Worm (Caenorhabditis elegans) whole organism, L3 larva: ENCODE data around the gene EEED8.15.

ENCODE experiments used
- aly-2 ChIP-seq: fragments of 150-350 bp; optimal IDR thresholded peaks from 2 replicates; lab custom pipeline; 2014; ENCODE audit warnings: missing biosample characterization, missing genetic modification characterization
- ceh-28 ChIP-seq: fragments of 150-350 bp; optimal IDR thresholded peaks from 2 replicates; lab custom pipeline; 2014; ENCODE audit warnings: missing biosample characterization, missing genetic modification reagents, missing genetic modification characterization
- daf-12 ChIP-seq: fragments of 150-350 bp; optimal IDR thresholded peaks from 2 replicates; lab custom pipeline; 2014; ENCODE audit warnings: missing biosample characterization, missing genetic modification reagents, missing genetic modification characterization
- elt-3 ChIP-seq, 3 experiments: fragments of 150-350 bp in 1 of 3; sonication (generic microtip) in 2 of 3; optimal IDR thresholded peaks; 2 replicates in 2 of 3; 4 replicates in 1 of 3; lab custom pipeline; 2014 to 2017; ENCODE audit warnings: missing biosample characterization in 3 of 3, missing genetic modification characterization in 3 of 3
- nhr-12 ChIP-seq: fragments of 150-350 bp; optimal IDR thresholded peaks from 2 replicates; lab custom pipeline; 2014; ENCODE audit warnings: missing biosample characterization, missing genetic modification characterization
- nhr-43 ChIP-seq: sonication (generic microtip); optimal IDR thresholded peaks from 2 replicates; lab custom pipeline; 2016; ENCODE audit warnings: mild to moderate bottlenecking, missing genetic modification characterization, missing compliant biosample characterization; ENCODE audit not compliant: poor library complexity, severe bottlenecking
- snpc-4 ChIP-seq: fragments of 150-350 bp; optimal IDR thresholded peaks from 2 replicates; lab custom pipeline; 2014; ENCODE audit warnings: missing biosample characterization, missing genetic modification characterization
- unc-62 ChIP-seq: fragments of 150-350 bp; sonication (generic microtip); optimal IDR thresholded peaks from 4 replicates; lab custom pipeline; 2014; ENCODE audit warnings: missing biosample characterization, missing genetic modification reagents, missing genetic modification characterization

ce11 chrII:5391447-5391846 is 27.6 kb upstream of the EEED8.15 start:
- TF ChIP-seq daf-12 (tag; lab: Kevin White, UChicago) (no peak), ceh-28 (no peak), aly-2 (no peak), snpc-4 (tag; lab: Kevin White, UChicago) (no peak), nhr-43 (tag; lab: Kevin White, UChicago) (no peak), nhr-12 (no peak), elt-3 (tag; optimal IDR thresholded peaks at IDR 0.05; lab: Kevin White, UChicago) (no peak), unc-62 (GFP tag; lab: Kevin White, UChicago) (no peak)
